Fruit fly (Drosophila melanogaster): ENCODE data around the gene Rcd7.
A peak's percentile ranks its signal among the peaks of the same experiment; 100 is the strongest.

Rcd7 gene

DNA sequence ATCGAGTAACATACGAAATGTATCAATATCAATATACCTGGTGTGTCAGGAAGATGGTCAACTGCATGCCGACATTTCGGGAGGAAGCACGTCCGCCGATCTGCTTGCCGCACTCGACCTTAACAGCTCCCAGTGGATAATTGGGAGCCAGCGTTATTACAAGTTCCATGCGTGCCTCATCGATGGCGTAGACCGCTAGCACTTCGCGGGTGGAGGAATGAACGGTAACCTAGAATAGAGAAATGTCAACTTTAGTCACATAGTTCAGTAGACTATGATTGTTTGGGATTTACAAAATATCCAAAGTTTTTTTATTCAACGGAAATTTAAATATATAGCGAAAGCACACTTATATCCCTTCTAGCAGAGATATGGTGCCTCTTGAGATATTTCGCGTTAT, at the start of gene Rcd7, which contains the start of gene CG46435:
Gene Rcd7, plus strand, starts transcription at position 301 of the 400 bp plus-strand sequence.
Gene CG46435, plus strand, starts transcription at position 301 of the 400 bp plus-strand sequence.
- TF ChIP-seq CTCF (optimal IDR thresholded peaks at IDR 0.05): no peak
- no peak for TF ChIP-seq CG8478 (optimal IDR thresholded peaks at IDR 0.05)

DNA sequence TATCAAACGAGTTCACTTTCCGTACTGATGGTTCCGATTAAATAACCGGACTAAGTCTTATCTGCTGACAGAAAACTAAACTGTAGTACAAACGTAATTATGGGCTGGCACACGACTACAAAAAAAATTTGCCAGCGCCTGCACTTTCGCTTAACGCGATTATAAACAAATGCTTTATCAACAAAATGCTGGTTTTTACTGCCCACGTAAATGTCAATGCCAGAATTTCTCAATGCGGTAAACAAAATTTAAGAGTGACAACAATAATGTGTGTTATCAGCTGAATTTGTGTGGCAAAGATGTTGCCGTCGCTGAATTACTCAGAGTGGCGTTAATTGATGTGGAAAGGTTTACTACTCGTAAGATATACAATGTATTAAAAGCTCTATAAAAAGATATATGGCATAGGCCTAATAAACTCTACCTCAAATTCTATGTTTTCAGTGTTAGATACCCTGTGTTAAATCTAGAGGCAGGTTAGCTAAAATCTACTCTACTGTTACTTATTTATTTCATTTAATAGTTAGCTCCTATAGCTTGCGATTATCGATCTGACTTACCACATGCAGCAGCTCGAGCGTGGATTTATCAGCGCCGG, 48.8 kb upstream of the Rcd7 start:
- TF ChIP-seq CG8478 (optimal IDR thresholded peaks at IDR 0.05) (no peak), CTCF (optimal IDR thresholded peaks at IDR 0.05) (no peak)

DNA sequence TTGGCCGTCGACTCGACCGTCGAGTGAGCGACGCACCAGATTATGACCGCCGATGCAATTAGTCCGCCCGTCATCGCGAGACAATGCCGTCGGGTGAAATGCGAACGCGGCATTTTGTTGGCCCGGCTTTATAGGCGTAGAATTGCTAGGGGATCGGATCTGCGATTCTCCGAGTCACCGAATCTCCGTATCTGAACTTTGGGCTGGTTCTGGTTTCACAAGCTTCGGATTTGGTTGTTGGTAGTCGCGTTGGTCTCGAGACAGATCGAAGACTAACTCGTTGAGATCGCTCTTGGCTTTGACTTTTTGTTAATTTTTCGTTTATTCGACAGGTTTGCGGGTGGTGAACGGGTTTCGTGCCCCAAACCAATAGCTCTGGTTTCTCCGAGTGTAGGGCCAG, 48.3 kb upstream of the Rcd7 start:
- TF ChIP-seq CG8478 (optimal IDR thresholded peaks at IDR 0.05) (no peak), CTCF (optimal IDR thresholded peaks at IDR 0.05) (no peak)

DNA sequence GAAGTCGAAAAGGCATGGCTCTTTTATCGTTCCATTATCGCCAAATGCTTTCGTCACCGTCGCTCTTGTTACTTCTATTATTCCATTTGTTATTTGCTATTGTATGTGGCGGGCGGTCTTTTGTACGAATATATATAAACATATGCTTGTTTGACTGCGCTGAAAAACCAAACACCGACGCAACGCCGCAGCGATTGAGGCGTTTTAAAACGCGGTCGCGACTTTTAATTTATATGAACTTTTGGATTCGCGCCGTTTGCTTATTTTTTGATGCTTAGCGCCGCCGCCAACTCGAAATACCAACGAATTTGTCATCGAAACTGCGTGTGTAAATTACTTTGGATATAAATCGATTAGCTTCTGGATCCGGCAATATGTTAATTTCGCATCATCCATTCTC, 47.8 kb upstream of the Rcd7 start:
- TF ChIP-seq CG8478 (optimal IDR thresholded peaks at IDR 0.05): no peak
- TF ChIP-seq CTCF (optimal IDR thresholded peaks at IDR 0.05): no peak

DNA sequence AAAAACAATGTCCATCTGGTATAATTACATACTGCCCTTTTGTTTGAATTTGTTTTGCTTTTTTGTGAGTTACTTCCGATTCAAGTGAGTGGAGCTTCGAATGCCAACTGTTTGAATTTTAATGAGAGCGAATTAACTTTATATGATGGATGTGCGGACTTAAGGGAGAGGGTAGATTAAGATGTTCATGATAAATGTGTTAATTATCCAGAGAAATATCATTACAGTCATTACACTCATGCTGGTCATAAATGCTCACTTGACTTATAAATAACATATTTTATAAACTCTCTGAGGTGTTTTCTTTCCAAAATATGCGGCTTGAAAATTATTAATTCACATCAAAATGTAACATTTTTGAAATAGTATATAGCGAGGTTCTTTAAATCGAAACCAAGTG, 47.3 kb upstream of the Rcd7 start, which contains the start of gene CG9449:
Gene CG9449, minus strand, starts transcription at position 101 of the 400 bp plus-strand sequence.
- no peak for TF ChIP-seq CTCF (optimal IDR thresholded peaks at IDR 0.05)

dm6 chr3L:19499334-19499733, 45.6 kb upstream of the Rcd7 start:
- TF ChIP-seq CTCF (optimal IDR thresholded peaks at IDR 0.05) (no peak), CG8478 (optimal IDR thresholded peaks at IDR 0.05) (no peak)

DNA sequence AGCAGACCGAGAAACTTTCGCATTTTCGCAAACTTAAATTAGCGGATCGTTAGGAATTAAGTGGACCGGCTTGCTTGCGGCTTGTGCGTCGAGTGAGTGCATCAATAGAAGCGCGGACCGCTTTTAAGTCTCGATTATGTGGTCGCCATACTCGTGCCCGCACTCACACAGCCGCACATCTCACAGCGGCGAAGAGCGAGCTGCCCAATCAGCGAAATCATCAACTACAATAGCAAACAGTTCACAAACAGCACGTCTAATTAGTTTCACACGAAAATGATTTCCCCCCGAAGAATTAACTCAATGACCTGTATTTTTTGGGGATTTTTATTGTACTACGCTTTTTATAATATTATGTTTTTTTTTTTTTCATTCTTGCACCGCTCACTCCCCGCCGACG, 44.2 kb upstream of the Rcd7 start, which contains the start of gene CG9451:
Gene CG9451, minus strand, starts transcription at position 101 of the 400 bp plus-strand sequence.
- TF ChIP-seq CTCF (optimal IDR thresholded peaks at IDR 0.05): no peak
- TF ChIP-seq CG8478 (optimal IDR thresholded peaks at IDR 0.05): no peak

DNA sequence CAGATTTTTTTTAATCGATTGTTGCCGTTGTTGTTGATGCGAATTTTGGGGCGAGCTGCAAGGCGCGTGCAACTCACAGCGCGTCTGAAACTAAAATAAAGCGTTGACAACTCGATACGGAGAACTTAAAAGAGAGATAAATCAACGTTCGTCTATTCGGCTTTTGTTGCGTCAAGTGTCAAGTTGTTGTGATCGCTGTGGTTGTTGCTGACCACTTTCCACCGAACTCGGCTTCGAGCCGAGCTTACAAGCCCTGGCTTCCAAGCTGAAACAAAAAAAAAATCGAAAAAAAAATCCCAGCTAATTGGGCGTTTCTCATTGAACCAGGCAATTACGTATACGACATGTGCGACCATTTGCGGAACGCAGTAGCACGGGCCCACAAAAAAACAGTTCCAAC, 41.1 kb upstream of the Rcd7 start, which contains the start of gene CG9452:
Gene CG9452, minus strand, starts transcription at position 101 of the 400 bp plus-strand sequence.
- TF ChIP-seq CG8478 (optimal IDR thresholded peaks at IDR 0.05): no peak
- no peak for TF ChIP-seq CTCF (optimal IDR thresholded peaks at IDR 0.05)

DNA sequence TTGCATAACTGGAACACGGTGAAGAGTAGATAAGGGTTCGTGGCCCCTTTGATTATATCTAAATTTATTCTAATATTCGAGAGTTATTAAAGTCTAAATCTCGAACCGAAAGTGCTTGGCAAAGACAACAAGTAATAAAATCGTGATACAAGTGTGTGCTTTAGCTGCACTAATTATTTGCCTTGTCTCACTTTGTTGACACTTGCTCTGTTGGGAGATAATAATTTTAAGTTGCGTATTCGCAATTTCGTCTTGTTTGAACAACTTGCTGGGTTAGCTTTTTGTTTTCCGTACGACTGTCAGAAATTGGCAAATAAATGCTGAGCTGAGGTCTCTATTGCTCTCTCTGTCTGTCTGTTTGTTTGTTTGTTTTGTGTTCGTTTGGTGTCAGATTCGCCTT, 40.2 kb upstream of the Rcd7 start:
- no peak for TF ChIP-seq CG8478 (optimal IDR thresholded peaks at IDR 0.05)
- TF ChIP-seq CTCF (optimal IDR thresholded peaks at IDR 0.05): no peak

DNA sequence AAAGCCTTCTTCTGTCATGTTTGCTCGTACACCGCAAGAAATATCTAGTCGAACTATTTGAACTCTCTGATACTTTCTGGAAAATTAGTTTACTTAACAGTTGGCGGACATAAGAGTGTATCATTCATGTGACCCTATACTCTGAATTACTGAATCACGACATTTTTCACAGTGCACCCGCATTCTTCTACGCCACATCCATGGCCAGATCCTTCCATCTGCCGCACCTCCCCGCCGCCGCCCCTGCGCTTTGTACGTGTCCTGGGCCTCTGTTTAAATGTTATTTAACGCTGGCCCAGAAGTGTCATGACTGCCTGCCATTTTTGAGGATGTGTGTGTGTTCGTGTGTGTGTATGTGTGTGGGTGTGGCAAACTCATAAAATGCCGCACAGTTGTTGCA, 32.2 kb upstream of the Rcd7 start:
- no peak for TF ChIP-seq CTCF (optimal IDR thresholded peaks at IDR 0.05)
- no peak for TF ChIP-seq CG8478 (optimal IDR thresholded peaks at IDR 0.05)

dm6 chr3L:19516547-19516946, 28.4 kb upstream of the Rcd7 start:
- no peak for TF ChIP-seq CG8478 (optimal IDR thresholded peaks at IDR 0.05)
- TF ChIP-seq CTCF (optimal IDR thresholded peaks at IDR 0.05): peak; percentile 90 to 96

DNA sequence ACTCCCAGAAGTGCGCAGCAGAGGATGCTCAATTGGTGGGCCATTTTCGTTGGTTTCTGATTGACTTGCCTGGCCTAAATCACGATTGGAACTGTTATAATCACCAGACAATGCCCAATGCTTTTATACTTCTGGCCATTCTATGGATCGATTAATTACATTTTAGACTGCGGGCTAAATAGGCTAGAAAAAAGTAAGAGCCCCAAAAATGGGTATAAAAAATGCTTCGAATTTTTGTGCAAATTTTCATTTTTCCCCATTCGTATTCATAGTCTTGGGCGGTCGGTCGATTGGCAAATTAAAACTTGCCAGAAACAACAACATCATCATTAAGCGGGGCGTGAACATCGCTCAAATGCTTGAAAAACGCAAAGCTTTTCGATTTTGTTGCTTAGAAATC, 26.7 kb upstream of the Rcd7 start, which contains the start of gene Cpr76Ba:
Gene Cpr76Ba, minus strand, starts transcription at position 101 of the 400 bp plus-strand sequence.
- TF ChIP-seq CG8478 (optimal IDR thresholded peaks at IDR 0.05) (no peak), CTCF (optimal IDR thresholded peaks at IDR 0.05) (no peak)

DNA sequence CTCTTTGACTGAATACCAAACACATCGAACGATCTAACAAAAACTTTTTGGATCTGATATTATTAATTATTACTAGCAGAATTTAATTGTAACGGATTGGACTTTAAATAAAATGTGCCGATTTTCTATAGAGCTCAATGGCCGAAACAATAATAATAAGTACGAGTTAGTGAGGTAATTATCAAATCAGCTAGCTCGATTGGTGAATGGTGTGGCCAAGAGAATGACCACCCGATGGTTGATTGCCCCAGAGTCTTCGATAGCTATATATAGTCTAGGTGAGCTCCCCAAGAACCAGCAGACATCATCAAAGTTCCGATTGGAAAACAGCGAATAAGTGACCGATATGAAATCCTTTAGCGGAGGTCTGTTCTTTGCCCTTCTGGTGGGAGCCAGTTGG, 25.6 kb upstream of the Rcd7 start, which contains the start of gene Cpr76Bb:
Gene Cpr76Bb, plus strand, starts transcription at position 301 of the 400 bp plus-strand sequence.
- TF ChIP-seq CTCF (optimal IDR thresholded peaks at IDR 0.05) (no peak), CG8478 (optimal IDR thresholded peaks at IDR 0.05) (no peak)

- TF ChIP-seq CTCF (optimal IDR thresholded peaks at IDR 0.05) (no peak), CG8478 (optimal IDR thresholded peaks at IDR 0.05) (no peak)
Observed at dm6 chr3L:19520645-19521044, 24.3 kb upstream of the Rcd7 start, which contains the start of gene Cpr76Bc. TSS of gene Cpr76Bc (plus strand) at chr3L:19520945.

DNA sequence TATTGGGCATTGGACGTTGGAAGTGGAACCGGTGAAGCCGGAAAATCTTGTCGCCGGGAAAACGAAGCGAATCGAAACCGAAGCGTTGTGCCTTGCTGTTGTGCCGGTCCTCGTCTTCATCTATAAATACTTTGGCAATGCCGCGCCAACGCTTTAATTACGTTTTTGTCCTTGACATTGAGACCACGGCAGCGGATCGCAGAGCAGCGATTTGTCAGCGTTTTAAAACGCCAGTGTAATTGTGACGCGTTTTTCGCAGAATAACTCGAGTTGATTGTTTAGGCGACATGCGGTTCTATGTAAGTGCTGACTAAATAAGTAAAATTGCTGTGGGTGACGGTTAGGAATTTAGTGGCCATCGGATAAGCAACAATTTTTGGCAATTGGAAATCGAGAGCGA, 23.8 kb upstream of the Rcd7 start:
- TF ChIP-seq CG8478 (optimal IDR thresholded peaks at IDR 0.05) (no peak), CTCF (optimal IDR thresholded peaks at IDR 0.05) (no peak)

DNA sequence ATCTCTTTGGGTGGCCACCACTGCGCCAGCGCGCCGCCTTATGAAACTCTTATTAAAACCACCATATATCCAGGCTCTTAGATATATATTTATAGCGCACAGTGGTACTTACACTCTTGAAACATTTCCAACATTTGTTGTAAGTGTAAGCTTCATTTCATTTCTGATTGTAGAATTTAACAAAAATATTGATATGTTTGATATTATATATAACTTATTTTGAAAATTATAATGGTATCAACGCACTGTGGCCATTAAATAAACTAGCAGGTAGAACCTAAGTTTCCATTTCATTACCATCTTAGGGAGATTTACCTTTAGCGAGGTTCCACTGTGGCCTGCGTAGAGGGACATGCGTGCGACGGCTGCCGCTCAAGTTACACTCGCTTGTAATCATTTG, 20.2 kb upstream of the Rcd7 start:
- TF ChIP-seq CTCF (optimal IDR thresholded peaks at IDR 0.05): no peak
- no peak for TF ChIP-seq CG8478 (optimal IDR thresholded peaks at IDR 0.05)

DNA sequence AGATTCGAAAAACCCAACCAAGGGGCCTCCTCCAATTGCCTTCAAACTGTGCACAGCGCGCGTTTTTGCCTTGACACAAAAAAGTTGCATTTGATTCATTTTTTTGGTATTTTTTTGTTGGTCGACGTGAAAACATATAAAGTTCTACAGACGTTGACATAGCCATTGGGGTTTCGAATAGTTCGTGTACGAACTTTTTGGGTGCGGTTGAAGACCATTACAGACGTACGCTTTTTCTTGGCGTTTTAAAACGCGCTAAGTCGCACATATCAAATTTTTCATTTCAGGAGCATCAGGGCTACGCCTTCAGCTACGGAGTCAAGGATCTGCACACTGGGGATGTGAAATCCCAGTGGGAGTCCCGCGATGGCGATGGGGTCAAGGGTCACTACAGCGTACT, 19.2 kb upstream of the Rcd7 start:
- TF ChIP-seq CTCF (optimal IDR thresholded peaks at IDR 0.05) (no peak), CG8478 (optimal IDR thresholded peaks at IDR 0.05) (no peak)

Data from S2 (cell line).